Fruit fly (Drosophila melanogaster) whole organism, embryonic: Measurements from ENCODE around the gene CG17107.

Source experiments
- Ada2b ChIP-seq: fragments of 200-800 bp; sonication (Bioruptor generic); IDR thresholded peaks from 2 replicates; pipeline ENCODE4 v1.3.6; 2022; ENCODE audit warnings: missing biosample characterization, missing genetic modification characterization
- Antp ChIP-seq: fragments of 200-800 bp; sonication (Bioruptor generic); optimal IDR thresholded peaks from 3 replicates; lab custom pipeline; 2016; ENCODE audit warnings: missing biosample characterization, missing genetic modification characterization
- Bgb ChIP-seq: fragments of 200-800 bp; sonication (Bioruptor generic); IDR thresholded peaks from 2 replicates; pipeline ENCODE4 v1.3.6; 2022; ENCODE audit warnings: missing biosample characterization, missing genetic modification characterization; ENCODE audit not compliant: partially characterized antibody
- CG10565 ChIP-seq: fragments of 200-800 bp; sonication (Bioruptor generic); optimal IDR thresholded peaks from 3 replicates; lab custom pipeline; 2016; ENCODE audit warnings: missing biosample characterization, mild to moderate bottlenecking, missing genetic modification characterization
- CG10979 ChIP-seq: fragments of 200-800 bp; sonication (Bioruptor generic); optimal IDR thresholded peaks from 2 replicates; lab custom pipeline; 2018; ENCODE audit warnings: missing biosample characterization, mild to moderate bottlenecking, missing genetic modification characterization, moderate library complexity
- CG11093 ChIP-seq: fragments of 200-800 bp; sonication (Bioruptor generic); IDR thresholded peaks from 3 replicates; pipeline ENCODE4 v1.3.6; 2022; ENCODE audit warnings: missing biosample characterization, missing genetic modification characterization
- CG12391 ChIP-seq: fragments of 200-800 bp; sonication (Bioruptor generic); optimal IDR thresholded peaks from 3 replicates; lab custom pipeline; 2018; ENCODE audit warnings: missing biosample characterization, mild to moderate bottlenecking, missing genetic modification characterization, moderate library complexity
- CG13775 ChIP-seq: fragments of 200-800 bp; sonication (Bioruptor generic); optimal IDR thresholded peaks from 3 replicates; lab custom pipeline; 2017; ENCODE audit warnings: missing biosample characterization, mild to moderate bottlenecking, missing genetic modification characterization
- CG16779 ChIP-seq: fragments of 200-800 bp; sonication (Bioruptor generic); IDR thresholded peaks from 2 replicates; pipeline ENCODE4 v1.3.6; 2022; ENCODE audit warnings: missing biosample characterization, missing genetic modification characterization
- CG17612 ChIP-seq: fragments of 200-800 bp; sonication (Bioruptor generic); IDR thresholded peaks from 2 replicates; pipeline ENCODE4 v1.3.6; 2022; ENCODE audit warnings: missing biosample characterization, missing genetic modification characterization
- CG2875 ChIP-seq: fragments of 200-800 bp; sonication (Bioruptor generic); optimal IDR thresholded peaks from 2 replicates; lab custom pipeline; 2017; ENCODE audit warnings: missing biosample characterization, mild to moderate bottlenecking, missing genetic modification characterization, missing genetic modification reagents
- CG30020 ChIP-seq: fragments of 200-800 bp; optimal IDR thresholded peaks from 2 replicates; lab custom pipeline; 2019; ENCODE audit warnings: missing biosample characterization, mild to moderate bottlenecking, missing genetic modification characterization, moderate library complexity
- CG30403 ChIP-seq: fragments of 200-800 bp; sonication (Bioruptor generic); optimal IDR thresholded peaks from 3 replicates; lab custom pipeline; 2016; ENCODE audit warnings: missing biosample characterization, missing genetic modification characterization
- CG34376 ChIP-seq: fragments of 200-800 bp; sonication (Bioruptor generic); optimal IDR thresholded peaks from 2 replicates; lab custom pipeline; 2018; ENCODE audit warnings: missing biosample characterization, mild to moderate bottlenecking, missing genetic modification characterization
- CG5245 ChIP-seq: fragments of 200-800 bp; sonication (Bioruptor generic); optimal IDR thresholded peaks from 3 replicates; lab custom pipeline; 2016; ENCODE audit warnings: missing biosample characterization, missing genetic modification characterization
- CG6272 ChIP-seq: fragments of 200-800 bp; sonication (Bioruptor generic); IDR thresholded peaks from 2 replicates; pipeline ENCODE4 v1.3.6; 2022; ENCODE audit warnings: missing biosample characterization, missing genetic modification characterization
- CG7372 ChIP-seq: fragments of 200-800 bp; sonication (Bioruptor generic); IDR thresholded peaks from 2 replicates; pipeline ENCODE4 v1.3.6; 2022; ENCODE audit warnings: missing biosample characterization, missing genetic modification characterization
- CG8281 ChIP-seq: fragments of 200-800 bp; sonication (Bioruptor generic); optimal IDR thresholded peaks from 2 replicates; lab custom pipeline; 2018; ENCODE audit warnings: missing biosample characterization, mild to moderate bottlenecking, missing genetic modification characterization, moderate library complexity
- CrebB ChIP-seq: fragments of 200-800 bp; sonication (Bioruptor generic); optimal IDR thresholded peaks from 3 replicates; lab custom pipeline; 2018; ENCODE audit warnings: missing biosample characterization, mild to moderate bottlenecking, missing genetic modification characterization
- Eip74EF ChIP-seq, 2 experiments: fragments of 200-800 bp in 1 of 2; fragments of >200 bp in 1 of 2; sonication (Bioruptor generic) in 1 of 2; optimal IDR thresholded peaks; 2 replicates each; lab custom pipeline; 2017 to 2019; ENCODE audit warnings: missing biosample characterization in 2 of 2, missing genetic modification characterization in 2 of 2, mild to moderate bottlenecking in 1 of 2, moderate library complexity in 1 of 2
- Fer1 ChIP-seq: fragments of 200-800 bp; sonication (Bioruptor generic); optimal IDR thresholded peaks from 2 replicates; lab custom pipeline; 2017; ENCODE audit warnings: missing biosample characterization, mild to moderate bottlenecking, missing genetic modification characterization
- Gsc ChIP-seq: fragments of 200-800 bp; sonication (Bioruptor generic); IDR thresholded peaks from 2 replicates; pipeline ENCODE4 v1.3.6; 2022; ENCODE audit warnings: missing biosample characterization, missing genetic modification characterization
- Hr78 ChIP-seq, 2 experiments: fragments of 200-800 bp in 1 of 2; fragments of >200 bp in 1 of 2; sonication (Bioruptor generic) in 1 of 2; optimal IDR thresholded peaks; 2 replicates each; lab custom pipeline; 2017 to 2019; ENCODE audit warnings: missing biosample characterization in 2 of 2, missing genetic modification characterization in 2 of 2, mild to moderate bottlenecking in 1 of 2, moderate library complexity in 1 of 2
- Med ChIP-seq: fragments of 200-800 bp; sonication (Bioruptor generic); peaks from one replicate; lab custom pipeline; 2016; ENCODE audit warnings: missing biosample characterization, missing genetic modification characterization, mild to moderate bottlenecking, inconsistent platforms, moderate library complexity
- Optix ChIP-seq: fragments of 200-800 bp; sonication (Bioruptor generic); IDR thresholded peaks from 3 replicates; pipeline ENCODE4 v1.3.6; 2022; ENCODE audit warnings: missing biosample characterization, missing genetic modification characterization
- Ravus ChIP-seq: fragments of 200-800 bp; sonication (Bioruptor generic); IDR thresholded peaks from 2 replicates; pipeline ENCODE4 v1.3.6; 2022; ENCODE audit warnings: missing biosample characterization, missing genetic modification characterization
- Sry-β ChIP-seq: fragments of 200-800 bp; sonication (Bioruptor generic); optimal IDR thresholded peaks from 2 replicates; lab custom pipeline; 2018; ENCODE audit warnings: missing biosample characterization, mild to moderate bottlenecking, missing genetic modification characterization, moderate library complexity
- ac ChIP-seq: fragments of 200-800 bp; sonication (Bioruptor generic); optimal IDR thresholded peaks from 3 replicates; lab custom pipeline; 2017; ENCODE audit warnings: missing biosample characterization, mild to moderate bottlenecking, missing genetic modification characterization
- amos ChIP-seq: fragments of 200-800 bp; sonication (Bioruptor generic); IDR thresholded peaks from 2 replicates; pipeline ENCODE4 v1.3.6; 2022; ENCODE audit warnings: missing biosample characterization, missing genetic modification characterization; ENCODE audit not compliant: partially characterized antibody
- chn ChIP-seq: fragments of 200-800 bp; sonication (Bioruptor generic); optimal IDR thresholded peaks from 2 replicates; lab custom pipeline; 2016; ENCODE audit warnings: missing biosample characterization, missing genetic modification characterization
- croc ChIP-seq: fragments of 200-800 bp; sonication (Bioruptor generic); conservative IDR thresholded peaks from 3 replicates; pipeline ENCODE4 v1.3.6; 2022; ENCODE audit warnings: missing biosample characterization, missing genetic modification characterization
- dimm ChIP-seq: fragments of 200-800 bp; sonication (Bioruptor generic); IDR thresholded peaks from 2 replicates; pipeline ENCODE4 v1.3.6; 2022; ENCODE audit warnings: missing biosample characterization, missing genetic modification characterization
- disco-r ChIP-seq: fragments of 200-800 bp; sonication (Bioruptor generic); optimal IDR thresholded peaks from 2 replicates; lab custom pipeline; 2016; ENCODE audit warnings: missing biosample characterization, missing genetic modification characterization
- gem ChIP-seq: fragments of 200-800 bp; sonication (Bioruptor generic); optimal IDR thresholded peaks from 2 replicates; lab custom pipeline; 2019; ENCODE audit warnings: missing biosample characterization, mild to moderate bottlenecking, missing genetic modification characterization, moderate library complexity
- jigr1 ChIP-seq: fragments of 200-800 bp; sonication (Bioruptor generic); IDR thresholded peaks from 3 replicates; pipeline ENCODE4 v1.3.6; 2022; ENCODE audit warnings: missing biosample characterization, missing genetic modification characterization
- jumu ChIP-seq: fragments of 200-800 bp; sonication (Bioruptor generic); optimal IDR thresholded peaks from 3 replicates; lab custom pipeline; 2016; ENCODE audit warnings: missing biosample characterization, missing genetic modification characterization
- knrl ChIP-seq: fragments of 200-800 bp; sonication (Bioruptor generic); IDR thresholded peaks from 3 replicates; pipeline ENCODE4 v1.3.6; 2022; ENCODE audit warnings: missing biosample characterization, missing genetic modification characterization; ENCODE audit not compliant: partially characterized antibody
- nmo ChIP-seq: fragments of 200-800 bp; sonication (Bioruptor generic); optimal IDR thresholded peaks from 2 replicates; lab custom pipeline; 2018; ENCODE audit warnings: missing biosample characterization, mild to moderate bottlenecking, missing genetic modification characterization, moderate library complexity
- nom ChIP-seq: fragments of 200-800 bp; sonication (Bioruptor generic); optimal IDR thresholded peaks from 2 replicates; lab custom pipeline; 2017; ENCODE audit warnings: missing biosample characterization, missing genetic modification characterization, mild to moderate bottlenecking, moderate library complexity, missing genetic modification reagents
- oc ChIP-seq: fragments of 200-800 bp; sonication (Bioruptor generic); optimal IDR thresholded peaks from 2 replicates; lab custom pipeline; 2018; ENCODE audit warnings: missing biosample characterization, mild to moderate bottlenecking, missing genetic modification characterization, moderate library complexity
- onecut ChIP-seq: fragments of 200-800 bp; sonication (Bioruptor generic); IDR thresholded peaks from 2 replicates; pipeline ENCODE4 v1.3.6; 2022; ENCODE audit warnings: missing biosample characterization, missing genetic modification characterization
- psq ChIP-seq: fragments of 200-800 bp; sonication (Bioruptor generic); optimal IDR thresholded peaks from 2 replicates; lab custom pipeline; 2017; ENCODE audit warnings: missing biosample characterization, missing genetic modification characterization
- sisA ChIP-seq: fragments of 200-800 bp; sonication (Bioruptor generic); IDR thresholded peaks from 2 replicates; pipeline ENCODE4 v1.3.6; 2022; ENCODE audit warnings: missing biosample characterization, missing genetic modification characterization
- sob ChIP-seq: fragments of 200-800 bp; sonication (Bioruptor generic); IDR thresholded peaks from 2 replicates; pipeline ENCODE4 v1.3.6; 2022; ENCODE audit warnings: missing biosample characterization, missing genetic modification characterization
- tin ChIP-seq: fragments of 200-800 bp; sonication (Bioruptor generic); optimal IDR thresholded peaks from 3 replicates; lab custom pipeline; 2016; ENCODE audit warnings: missing biosample characterization, missing genetic modification characterization
- trh ChIP-seq: fragments of 200-800 bp; sonication (Bioruptor generic); optimal IDR thresholded peaks from 2 replicates; lab custom pipeline; 2016; ENCODE audit warnings: missing biosample characterization, missing genetic modification characterization
- ttk ChIP-seq: fragments of 200-800 bp; sonication (Bioruptor generic); IDR thresholded peaks from 2 replicates; pipeline ENCODE4 v2.1.2; 2022; ENCODE audit warnings: missing biosample characterization, missing genetic modification characterization
- twi ChIP-seq: fragments of 200-800 bp; optimal IDR thresholded peaks from 2 replicates; lab custom pipeline; 2019; ENCODE audit warnings: missing biosample characterization, mild to moderate bottlenecking, missing genetic modification characterization, moderate library complexity
- usp ChIP-seq: fragments of >200 bp; optimal IDR thresholded peaks from 2 replicates; lab custom pipeline; 2017; ENCODE audit warnings: missing biosample characterization, missing genetic modification characterization
- yki ChIP-seq: fragments of >200 bp; optimal IDR thresholded peaks from 3 replicates; lab custom pipeline; 2018

Gene CG17107

DNA sequence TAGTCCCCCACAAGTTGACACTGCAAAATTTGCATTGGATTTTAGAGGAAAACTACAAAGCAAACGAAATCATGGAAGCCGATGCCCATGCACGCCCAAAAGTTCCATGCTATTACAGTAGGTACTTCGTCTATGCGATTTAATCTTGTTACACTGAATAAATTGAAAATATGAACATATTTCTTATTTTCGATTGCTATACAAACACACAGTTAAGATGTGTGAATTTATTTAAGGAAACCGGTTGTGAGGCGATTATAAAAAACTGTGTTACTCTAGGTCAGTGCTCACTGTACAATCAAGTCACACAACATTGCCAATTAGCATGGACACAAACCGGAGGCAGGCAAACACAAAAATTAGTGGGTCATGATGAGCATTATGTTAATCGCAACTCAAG, 16.1 kb upstream of the CG17107 start (continued):
- no peak for TF ChIP-seq Hr78 (GFP tag; optimal IDR thresholded peaks at IDR 0.05; lab: Kevin White, UChicago)
- peak; percentile 74 for TF ChIP-seq tin (GFP tag; lab: Kevin White, UChicago)
- TF ChIP-seq Optix (GFP tag; lab: Robert Waterston, UW), result peak; percentile 73
- TF ChIP-seq Ravus (GFP tag; lab: Robert Waterston, UW), result peak; percentile 72
- TF ChIP-seq Fer1 (GFP tag; lab: Kevin White, UChicago), result peak; percentile 75
- TF ChIP-seq dimm (GFP tag; lab: Robert Waterston, UW), result peak; percentile 65
- no peak for TF ChIP-seq CG34376 (GFP tag; lab: Kevin White, UChicago)
- TF ChIP-seq Eip74EF (GFP tag; optimal IDR thresholded peaks at IDR 0.05; lab: Kevin White, UChicago), result peak in 1 of 2 experiments; percentile 72
- TF ChIP-seq CG17612 (GFP tag; lab: Robert Waterston, UW), result peak; percentile 33; the same call in 1 of the 2 replicates
- peak; percentile 49 for TF ChIP-seq CG2875 (GFP tag; lab: Kevin White, UChicago)
- TF ChIP-seq knrl, result no peak
- peak; percentile 43 for TF ChIP-seq psq (GFP tag; lab: Kevin White, UChicago)
- TF ChIP-seq ttk (GFP tag; lab: Robert Waterston, UW), result peak; percentile 89
- TF ChIP-seq CG8281 (tag; lab: Kevin White, UChicago), result peak; percentile 34
- peak; percentile 87 for TF ChIP-seq sob (GFP tag; lab: Robert Waterston, UW)
- peak; percentile 23 for TF ChIP-seq nom (GFP tag; lab: Kevin White, UChicago)
- TF ChIP-seq CG5245 (GFP tag; lab: Kevin White, UChicago), result peak; percentile 64
- TF ChIP-seq CG16779 (GFP tag; lab: Robert Waterston, UW), result peak; percentile 63
- peak; percentile 92 for TF ChIP-seq Ada2b (GFP tag; lab: Robert Waterston, UW)
- peak; percentile 80 for TF ChIP-seq CG30403
- no peak for TF ChIP-seq amos (GFP tag; lab: Robert Waterston, UW)
- peak; percentile 75; the same call in 2 of the 3 replicates for TF ChIP-seq jigr1
- TF ChIP-seq disco-r (GFP tag; lab: Kevin White, UChicago), result peak; percentile 77
- TF ChIP-seq onecut (GFP tag; lab: Robert Waterston, UW), result peak; percentile 61
- peak; percentile 80 for TF ChIP-seq CG12391 (tag; lab: Kevin White, UChicago)
- TF ChIP-seq Antp (GFP tag; lab: Kevin White, UChicago), result peak; percentile 82
- no peak for TF ChIP-seq ac (GFP tag; lab: Kevin White, UChicago)
- TF ChIP-seq CG11093, result peak; percentile 73
- TF ChIP-seq yki (lab: Kevin White, UChicago), result no peak
- peak; percentile 73; the same call in 1 of the 2 replicates for TF ChIP-seq CG7372
- TF ChIP-seq CG30020 (tag; lab: Kevin White, UChicago), result no peak
- TF ChIP-seq Bgb (GFP tag; lab: Robert Waterston, UW), result no peak
- TF ChIP-seq Gsc, result peak; percentile 36; the same call in 1 of the 2 replicates
- peak; percentile 75 for TF ChIP-seq chn (GFP tag; lab: Kevin White, UChicago)
- peak; percentile 30 for TF ChIP-seq trh (GFP tag; lab: Kevin White, UChicago)
- TF ChIP-seq CrebB (tag; lab: Kevin White, UChicago), result peak; percentile 39
- no peak for TF ChIP-seq CG10979 (tag; lab: Kevin White, UChicago)
- TF ChIP-seq CG13775 (GFP tag; lab: Kevin White, UChicago), result peak; percentile 39
- TF ChIP-seq croc (GFP tag; lab: Robert Waterston, UW), result peak; percentile 53; the same call in 1 of the 3 replicates
- TF ChIP-seq sisA (GFP tag; lab: Robert Waterston, UW), result peak; percentile 85
- TF ChIP-seq twi (tag; lab: Kevin White, UChicago), result no peak
- no peak for TF ChIP-seq Sry-β (GFP tag; lab: Kevin White, UChicago)
- peak; percentile 64 for TF ChIP-seq jumu (GFP tag; lab: Kevin White, UChicago)
- TF ChIP-seq oc (tag; lab: Kevin White, UChicago), result peak; percentile 57
- peak; percentile 75 for TF ChIP-seq CG6272 (GFP tag; lab: Robert Waterston, UW)
- peak; percentile 97 for TF ChIP-seq Med (GFP tag; lab: Kevin White, UChicago)
- TF ChIP-seq nmo (GFP tag; lab: Kevin White, UChicago), result peak; percentile 67
- peak; percentile 85 for TF ChIP-seq gem (tag; lab: Kevin White, UChicago)
- no peak for TF ChIP-seq CG10565 (GFP tag; lab: Kevin White, UChicago)
- no peak for TF ChIP-seq usp (GFP tag; lab: Kevin White, UChicago)
